Worm (Caenorhabditis elegans): ENCODE measurements around the gene srh-118.

- TF ChIP-seq nhr-76 (tag; optimal IDR thresholded peaks at IDR 0.05) (no peak), ham-2 (GFP tag; optimal IDR thresholded peaks at IDR 0.05) (no peak), unc-39 (tag; optimal IDR thresholded peaks at IDR 0.05) (no peak), lin-13 (tag; optimal IDR thresholded peaks at IDR 0.05) (no peak), pha-4 (tag; optimal IDR thresholded peaks at IDR 0.05) (no peak), lsy-2 (tag; optimal IDR thresholded peaks at IDR 0.05) (no peak), ztf-11 (tag; optimal IDR thresholded peaks at IDR 0.05) (no peak), mep-1 (tag; optimal IDR thresholded peaks at IDR 0.05) (no peak), mab-5 (tag; optimal IDR thresholded peaks at IDR 0.05) (no peak), nhr-28 (tag; optimal IDR thresholded peaks at IDR 0.05) (no peak), ceh-39 (tag; optimal IDR thresholded peaks at IDR 0.05) (no peak), cnd-1 (tag; optimal IDR thresholded peaks at IDR 0.05) (no peak), flh-1 (GFP tag; optimal IDR thresholded peaks at IDR 0.05) (no peak)
Measured at ce11 chrV:17530486-17530885, 34.5 kb upstream of the srh-118 start, which contains the start of gene C18D4.12.

Data from whole organism, mixed stage, embryonic.